Worm (Caenorhabditis elegans) whole organism, late embryonic: ENCODE data around the gene nspf-3.
"Not testable (repeated sequence)": the region's sequence is repeated elsewhere in the genome, so short reads cannot be mapped to it uniquely, and the experiment has no call there.

ENCODE experiments used
- ceh-18 ChIP-seq: sonication (generic microtip); optimal IDR thresholded peaks from 2 replicates; lab custom pipeline; 2016; ENCODE audit warnings: missing genetic modification characterization, missing compliant biosample characterization
- ceh-45 ChIP-seq: fragments of 200-800 bp; sonication (Bioruptor generic); IDR thresholded peaks from 2 replicates; pipeline ENCODE4 v1.3.6; 2022; ENCODE audit warnings: missing genetic modification reagents, missing genetic modification characterization, missing compliant biosample characterization
- che-1 ChIP-seq: sonication (generic microtip); optimal IDR thresholded peaks from 2 replicates; lab custom pipeline; 2016; ENCODE audit warnings: mild to moderate bottlenecking, missing genetic modification characterization, missing compliant biosample characterization
- elt-2 ChIP-seq: sonication (generic microtip); optimal IDR thresholded peaks from 2 replicates; lab custom pipeline; 2016; ENCODE audit warnings: missing genetic modification reagents, missing genetic modification characterization, missing compliant biosample characterization
- ets-4 ChIP-seq: sonication (generic microtip); optimal IDR thresholded peaks from 2 replicates; lab custom pipeline; 2016; ENCODE audit warnings: missing genetic modification characterization, missing compliant biosample characterization
- fkh-10 ChIP-seq: fragments of 150-350 bp; optimal IDR thresholded peaks from 2 replicates; lab custom pipeline; 2014; ENCODE audit warnings: missing biosample characterization, missing genetic modification reagents, missing genetic modification characterization
- nfya-1 ChIP-seq: sonication (generic microtip); optimal IDR thresholded peaks from 2 replicates; lab custom pipeline; 2017; ENCODE audit warnings: missing genetic modification characterization, mild to moderate bottlenecking, missing compliant biosample characterization, antibody characterized with exemption, moderate library complexity
- nhr-11 ChIP-seq: fragments of 150-350 bp; optimal IDR thresholded peaks from 2 replicates; lab custom pipeline; 2014; ENCODE audit warnings: missing biosample characterization, missing genetic modification characterization
- pax-1 ChIP-seq: fragments of 150-350 bp; optimal IDR thresholded peaks from 2 replicates; lab custom pipeline; 2014; ENCODE audit warnings: missing biosample characterization, missing genetic modification characterization
- pha-4 ChIP-seq: fragments of 150-350 bp; optimal IDR thresholded peaks from 2 replicates; lab custom pipeline; 2018; ENCODE audit warnings: missing biosample characterization, missing genetic modification reagents, missing genetic modification characterization
- pqm-1 ChIP-seq: sonication (generic microtip); optimal IDR thresholded peaks from 2 replicates; lab custom pipeline; 2016; ENCODE audit warnings: missing genetic modification characterization, missing compliant biosample characterization
- ref-2 ChIP-seq: sonication (generic microtip); optimal IDR thresholded peaks from 2 replicates; lab custom pipeline; 2016; ENCODE audit warnings: missing genetic modification characterization, missing compliant biosample characterization
- tbx-2 ChIP-seq: sonication (generic microtip); optimal IDR thresholded peaks from 2 replicates; lab custom pipeline; 2016; ENCODE audit warnings: missing genetic modification characterization, missing compliant biosample characterization

ce11 chrII:2673534-2673933, 16.4 kb downstream of the nspf-3 start, which contains the start of the genes F22E5.20 and F22E5.1:
- TF ChIP-seq elt-2; pha-4 (tag; lab: Kevin White, UChicago); tbx-2 (tag; lab: Kevin White, UChicago); ref-2 (tag; lab: Kevin White, UChicago); pax-1; fkh-10 (GFP tag; lab: Kevin White, UChicago); nhr-11 (tag; lab: Kevin White, UChicago); nfya-1 (tag; lab: Kevin White, UChicago); ceh-18 (tag; lab: Kevin White, UChicago); pqm-1 (tag; lab: Kevin White, UChicago); ets-4 (tag; lab: Kevin White, UChicago); ceh-45 (GFP tag; lab: Robert Waterston, UW); che-1: not testable (repeated sequence)
